Worm (Caenorhabditis elegans): ENCODE measurements around the gene ctsa-3.2.

DNA sequence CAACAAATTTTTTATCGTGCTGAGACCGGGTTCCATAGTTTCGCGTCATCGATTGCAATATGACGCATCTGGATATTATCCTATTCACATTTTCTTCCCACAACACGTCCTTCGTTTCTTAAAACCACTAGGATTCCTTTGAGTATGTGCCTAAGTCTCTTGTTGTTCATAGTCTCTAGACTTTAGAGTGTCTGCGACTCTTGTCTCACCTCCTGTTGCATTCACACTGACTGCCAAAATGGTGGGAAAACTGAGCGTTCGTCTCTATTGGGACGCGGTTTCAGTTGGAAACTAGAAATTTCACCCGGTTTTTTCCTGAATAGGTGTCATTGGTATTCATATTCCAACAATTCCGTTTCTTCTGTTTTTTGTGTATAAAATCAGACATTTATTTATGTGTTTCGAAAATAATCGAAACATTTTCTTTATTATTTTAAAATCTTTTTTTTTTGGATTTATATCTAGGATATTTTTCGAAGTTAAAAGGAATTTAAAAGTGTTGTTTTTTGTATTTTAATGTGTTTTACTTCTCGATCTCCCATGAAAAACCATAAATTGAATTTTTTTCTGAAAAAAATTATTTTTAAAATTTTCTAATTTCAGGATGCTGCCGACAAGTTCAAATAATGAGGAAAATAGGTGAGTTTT is 46.8 kb downstream of the ctsa-3.2 start, which contains the start of gene C05C10.2:
- no peak for TF ChIP-seq snpc-1.3 (tag; optimal IDR thresholded peaks at IDR 0.05; ENCODE audit: insufficient read depth)
- TF ChIP-seq pha-4 (tag; optimal IDR thresholded peaks at IDR 0.05), result no peak
- TF ChIP-seq unc-62 (GFP tag; optimal IDR thresholded peaks at IDR 0.05), result no peak
- no peak for TF ChIP-seq him-1 (tag; optimal IDR thresholded peaks at IDR 0.05)
- no peak for TF ChIP-seq F52B5.7 (tag; optimal IDR thresholded peaks at IDR 0.05)
- no peak for TF ChIP-seq K12H6.12 (tag; optimal IDR thresholded peaks at IDR 0.05)
- TF ChIP-seq let-526 (GFP tag; IDR thresholded peaks at IDR 0.05), result no peak
- TF ChIP-seq mes-4 (tag; optimal IDR thresholded peaks at IDR 0.05), result no peak
- TF ChIP-seq lin-35 (GFP tag; optimal IDR thresholded peaks at IDR 0.05), result no peak
- TF ChIP-seq Y67H2A.10 (GFP tag; conservative IDR thresholded peaks at IDR 0.05), result no peak
- no peak for TF ChIP-seq snpc-3.4 (tag; optimal IDR thresholded peaks at IDR 0.05)
- TF ChIP-seq F23B12.7 (tag; optimal IDR thresholded peaks at IDR 0.05; ENCODE audit: insufficient read depth), result no peak
- TF ChIP-seq unc-130 (GFP tag; optimal IDR thresholded peaks at IDR 0.05), result no peak

Data from whole organism, young adult.